Fruit fly (Drosophila melanogaster) whole organism, embryonic: ENCODE results near the gene Taf10.
A peak's percentile ranks its signal among the peaks of the same experiment; 100 is the strongest.

Source experiments
- ATbp ChIP-seq: fragments of 200-800 bp; sonication (Bioruptor generic); optimal IDR thresholded peaks from 2 replicates; lab custom pipeline; 2017; ENCODE audit warnings: missing biosample characterization, mild to moderate bottlenecking, missing genetic modification characterization, missing genetic modification reagents
- Asciz ChIP-seq: fragments of 200-800 bp; sonication (Bioruptor generic); optimal IDR thresholded peaks from 2 replicates; lab custom pipeline; 2017; ENCODE audit warnings: missing biosample characterization, mild to moderate bottlenecking, missing genetic modification characterization, missing genetic modification reagents
- CG1024 ChIP-seq: fragments of 200-800 bp; sonication (Bioruptor generic); IDR thresholded peaks from 2 replicates; pipeline ENCODE4 v1.3.6; 2022; ENCODE audit warnings: missing biosample characterization, missing genetic modification characterization
- CG10959 ChIP-seq: fragments of 200-800 bp; sonication (Bioruptor generic); IDR thresholded peaks from 2 replicates; pipeline ENCODE4 v1.3.6; 2022; ENCODE audit warnings: missing biosample characterization, missing genetic modification characterization
- CG11504 ChIP-seq: fragments of 200-800 bp; sonication (Bioruptor generic); optimal IDR thresholded peaks from 3 replicates; lab custom pipeline; 2019; ENCODE audit warnings: missing biosample characterization, mild to moderate bottlenecking, missing genetic modification characterization, moderate library complexity
- CG11696 ChIP-seq: fragments of 200-800 bp; sonication (Bioruptor generic); IDR thresholded peaks from 2 replicates; pipeline ENCODE4 v1.3.6; 2022; ENCODE audit warnings: missing biosample characterization, missing genetic modification characterization
- CG12942 ChIP-seq: fragments of 200-800 bp; sonication (Bioruptor generic); optimal IDR thresholded peaks from 3 replicates; lab custom pipeline; 2016; ENCODE audit warnings: missing biosample characterization, missing genetic modification characterization
- CG13287 ChIP-seq: fragments of 200-800 bp; sonication (Bioruptor generic); IDR thresholded peaks from 2 replicates; pipeline ENCODE4 v1.3.6; 2022; ENCODE audit warnings: missing biosample characterization, missing genetic modification characterization; ENCODE audit not compliant: partially characterized antibody
- CG15269 ChIP-seq: fragments of 200-800 bp; sonication (Bioruptor generic); optimal IDR thresholded peaks from 2 replicates; lab custom pipeline; 2018; ENCODE audit warnings: missing biosample characterization, mild to moderate bottlenecking, missing genetic modification characterization, moderate library complexity
- CG15479 ChIP-seq: fragments of 200-800 bp; sonication (Bioruptor generic); optimal IDR thresholded peaks from 3 replicates; lab custom pipeline; 2019; ENCODE audit warnings: missing biosample characterization, mild to moderate bottlenecking, missing genetic modification characterization, moderate library complexity
- CG1602 ChIP-seq: fragments of 200-800 bp; sonication (Bioruptor generic); optimal IDR thresholded peaks from 3 replicates; lab custom pipeline; 2016; ENCODE audit warnings: missing biosample characterization, missing genetic modification characterization
- CG2116 ChIP-seq: fragments of 200-800 bp; sonication (Bioruptor generic); optimal IDR thresholded peaks from 3 replicates; lab custom pipeline; 2018; ENCODE audit warnings: missing biosample characterization, mild to moderate bottlenecking, missing genetic modification characterization
- CG30020 ChIP-seq: fragments of 200-800 bp; optimal IDR thresholded peaks from 2 replicates; lab custom pipeline; 2019; ENCODE audit warnings: missing biosample characterization, mild to moderate bottlenecking, missing genetic modification characterization, moderate library complexity
- CG31388 ChIP-seq: fragments of 200-800 bp; sonication (Bioruptor generic); optimal IDR thresholded peaks from 2 replicates; lab custom pipeline; 2016; ENCODE audit warnings: missing biosample characterization, missing genetic modification characterization
- CG3281 ChIP-seq: fragments of 200-800 bp; sonication (Bioruptor generic); optimal IDR thresholded peaks from 3 replicates; lab custom pipeline; 2017; ENCODE audit warnings: missing biosample characterization, mild to moderate bottlenecking, missing genetic modification characterization
- CG34422 ChIP-seq: fragments of 200-800 bp; sonication (Bioruptor generic); IDR thresholded peaks from 3 replicates; pipeline ENCODE4 v1.3.6; 2022; ENCODE audit warnings: missing biosample characterization, missing genetic modification characterization
- CG4617 ChIP-seq: fragments of 200-800 bp; sonication (Bioruptor generic); optimal IDR thresholded peaks from 3 replicates; lab custom pipeline; 2016; ENCODE audit warnings: missing biosample characterization, missing genetic modification characterization, borderline replicate concordance
- CG7987 ChIP-seq: fragments of 200-800 bp; sonication (Bioruptor generic); optimal IDR thresholded peaks from 2 replicates; lab custom pipeline; 2018; ENCODE audit warnings: missing biosample characterization, mild to moderate bottlenecking, missing genetic modification characterization, moderate library complexity
- CG9437 ChIP-seq: fragments of 200-800 bp; sonication (Bioruptor generic); optimal IDR thresholded peaks from 2 replicates; lab custom pipeline; 2018; ENCODE audit warnings: missing biosample characterization, mild to moderate bottlenecking, missing genetic modification characterization
- CG9727 ChIP-seq: fragments of 200-800 bp; sonication (Bioruptor generic); optimal IDR thresholded peaks from 3 replicates; lab custom pipeline; 2017; ENCODE audit warnings: missing biosample characterization, mild to moderate bottlenecking, missing genetic modification characterization
- CG9876 ChIP-seq: fragments of 200-800 bp; sonication (Bioruptor generic); optimal IDR thresholded peaks from 2 replicates; lab custom pipeline; 2016; ENCODE audit warnings: missing biosample characterization, missing genetic modification characterization
- Dfd ChIP-seq, 2 experiments: fragments of >200 bp; optimal IDR thresholded peaks; 2 replicates each; lab custom pipeline; 2017; ENCODE audit warnings: missing biosample characterization in 2 of 2, missing genetic modification characterization in 2 of 2
- E2f1 ChIP-seq: fragments of 200-800 bp; sonication (Bioruptor generic); IDR thresholded peaks from 2 replicates; pipeline ENCODE4 v1.3.6; 2022; ENCODE audit warnings: missing biosample characterization, missing genetic modification characterization
- Gsc ChIP-seq: fragments of 200-800 bp; sonication (Bioruptor generic); IDR thresholded peaks from 2 replicates; pipeline ENCODE4 v1.3.6; 2022; ENCODE audit warnings: missing biosample characterization, missing genetic modification characterization
- HmgZ ChIP-seq: fragments of 200-800 bp; sonication (Bioruptor generic); optimal IDR thresholded peaks from 2 replicates; lab custom pipeline; 2018; ENCODE audit warnings: missing biosample characterization, mild to moderate bottlenecking, missing genetic modification characterization
- Hmr ChIP-seq: fragments of 200-800 bp; sonication (Bioruptor generic); optimal IDR thresholded peaks from 3 replicates; lab custom pipeline; 2017; ENCODE audit warnings: mild to moderate bottlenecking, missing biosample characterization, missing genetic modification reagents, missing genetic modification characterization
- Hr39 ChIP-seq: fragments of >200 bp; optimal IDR thresholded peaks from 2 replicates; lab custom pipeline; 2017
- Lim3 ChIP-seq: fragments of 200-800 bp; sonication (Bioruptor generic); IDR thresholded peaks from 2 replicates; pipeline ENCODE4 v1.3.6; 2022; ENCODE audit warnings: missing biosample characterization, missing genetic modification characterization
- Mrtf ChIP-seq: fragments of 200-800 bp; sonication (Bioruptor generic); IDR thresholded peaks from 3 replicates; pipeline ENCODE4 v1.3.6; 2022; ENCODE audit warnings: missing biosample characterization, missing genetic modification characterization
- YL-1 ChIP-seq: fragments of 200-800 bp; sonication (Bioruptor generic); optimal IDR thresholded peaks from 3 replicates; lab custom pipeline; 2017; ENCODE audit warnings: missing biosample characterization, mild to moderate bottlenecking, missing genetic modification characterization
- al ChIP-seq: fragments of 200-800 bp; sonication (Bioruptor generic); IDR thresholded peaks from 2 replicates; pipeline ENCODE4 v1.3.6; 2022; ENCODE audit warnings: missing biosample characterization, missing genetic modification characterization
- cwo ChIP-seq: fragments of 200-800 bp; sonication (Bioruptor generic); optimal IDR thresholded peaks from 3 replicates; lab custom pipeline; 2017; ENCODE audit warnings: missing biosample characterization, missing genetic modification characterization, mild to moderate bottlenecking, moderate library complexity, missing genetic modification reagents
- ems ChIP-seq: fragments of 200-800 bp; sonication (Bioruptor generic); optimal IDR thresholded peaks from 3 replicates; lab custom pipeline; 2016; ENCODE audit warnings: missing biosample characterization, missing genetic modification characterization
- ftz-f1 ChIP-seq: fragments of 200-800 bp; sonication (Bioruptor generic); optimal IDR thresholded peaks from 2 replicates; lab custom pipeline; 2016; ENCODE audit warnings: missing biosample characterization, missing genetic modification characterization
- gfzf ChIP-seq: fragments of 200-800 bp; sonication (Bioruptor generic); optimal IDR thresholded peaks from 2 replicates; lab custom pipeline; 2016; ENCODE audit warnings: missing biosample characterization, mild to moderate bottlenecking, missing genetic modification characterization, moderate library complexity
- grau ChIP-seq: fragments of 200-800 bp; optimal IDR thresholded peaks from 3 replicates; lab custom pipeline; 2019; ENCODE audit warnings: missing biosample characterization, mild to moderate bottlenecking, missing genetic modification characterization, moderate library complexity
- grn ChIP-seq: fragments of 200-800 bp; sonication (Bioruptor generic); optimal IDR thresholded peaks from 3 replicates; lab custom pipeline; 2017; ENCODE audit warnings: missing biosample characterization, missing genetic modification characterization
- gsb ChIP-seq: fragments of 200-800 bp; sonication (Bioruptor generic); IDR thresholded peaks from 2 replicates; pipeline ENCODE4 v1.3.6; 2022; ENCODE audit warnings: missing biosample characterization, missing genetic modification characterization
- hkb ChIP-seq, 2 experiments: fragments of 200-800 bp in 1 of 2; fragments of >200 bp in 1 of 2; sonication (Bioruptor generic) in 1 of 2; IDR thresholded peaks in 1 of 2; optimal IDR thresholded peaks in 1 of 2; 2 replicates each; pipeline versions ENCODE4 v1.3.6 to Lab custom; 2017 to 2022; ENCODE audit warnings: missing biosample characterization in 1 of 2, missing genetic modification characterization in 1 of 2
- kah ChIP-seq: fragments of 200-800 bp; sonication (Bioruptor generic); optimal IDR thresholded peaks from 2 replicates; lab custom pipeline; 2018; ENCODE audit warnings: missing biosample characterization, mild to moderate bottlenecking, missing genetic modification characterization
- klu ChIP-seq: fragments of 200-800 bp; sonication (Bioruptor generic); IDR thresholded peaks from 2 replicates; pipeline ENCODE4 v1.3.6; 2022; ENCODE audit warnings: missing biosample characterization, missing genetic modification characterization
- lola ChIP-seq, 3 experiments: fragments of >200 bp in 2 of 3; fragments of 200-800 bp in 1 of 3; sonication (Bioruptor generic) in 1 of 3; optimal IDR thresholded peaks; 2 replicates each; lab custom pipeline; 2017 to 2019; ENCODE audit warnings: missing biosample characterization in 3 of 3, missing genetic modification characterization in 3 of 3, mild to moderate bottlenecking in 1 of 3, moderate library complexity in 1 of 3
- pros ChIP-seq: fragments of 200-800 bp; sonication (Bioruptor generic); optimal IDR thresholded peaks from 3 replicates; lab custom pipeline; 2019; ENCODE audit warnings: missing biosample characterization, mild to moderate bottlenecking, missing genetic modification characterization, moderate library complexity
- ro ChIP-seq: fragments of 200-800 bp; sonication (Bioruptor generic); IDR thresholded peaks from 2 replicates; pipeline ENCODE4 v1.3.6; 2022; ENCODE audit warnings: missing biosample characterization, missing genetic modification characterization
- scrt ChIP-seq: fragments of 200-800 bp; sonication (Bioruptor generic); optimal IDR thresholded peaks from 2 replicates; lab custom pipeline; 2018; ENCODE audit warnings: missing biosample characterization, mild to moderate bottlenecking, missing genetic modification characterization, moderate library complexity
- sens ChIP-seq: fragments of 200-800 bp; sonication (Bioruptor generic); peaks from one replicate; lab custom pipeline; 2016; ENCODE audit warnings: missing biosample characterization, missing genetic modification characterization
- seq ChIP-seq: fragments of 200-800 bp; sonication (Bioruptor generic); IDR thresholded peaks from 2 replicates; pipeline ENCODE4 v1.3.6; 2022; ENCODE audit warnings: missing biosample characterization, missing genetic modification characterization
- tna ChIP-seq: fragments of 200-800 bp; sonication (Bioruptor generic); IDR thresholded peaks from 2 replicates; pipeline ENCODE4 v1.3.6; 2022; ENCODE audit warnings: missing biosample characterization, missing genetic modification characterization; ENCODE audit not compliant: partially characterized antibody
- trem ChIP-seq: fragments of 200-800 bp; optimal IDR thresholded peaks from 3 replicates; lab custom pipeline; 2019; ENCODE audit warnings: missing biosample characterization, mild to moderate bottlenecking, missing genetic modification characterization, moderate library complexity
- vfl ChIP-seq: fragments of 200-800 bp; sonication (Bioruptor generic); optimal IDR thresholded peaks from 2 replicates; lab custom pipeline; 2016; ENCODE audit warnings: missing biosample characterization, missing genetic modification characterization
- vvl ChIP-seq: fragments of 200-800 bp; sonication (Bioruptor generic); IDR thresholded peaks from 2 replicates; pipeline ENCODE4 v1.3.6; 2022; ENCODE audit warnings: missing biosample characterization, missing genetic modification characterization
- wor ChIP-seq: fragments of 200-800 bp; sonication (Bioruptor generic); IDR thresholded peaks from 2 replicates; pipeline ENCODE4 v1.3.6; 2022; ENCODE audit warnings: missing biosample characterization, missing genetic modification characterization

Taf10 gene

dm6 chr2L:2739820-2740230 lies 27.9 kb upstream of the Taf10 start, which contains the start of gene Hrs (continued):
- TF ChIP-seq lola (GFP tag; optimal IDR thresholded peaks at IDR 0.05; lab: Kevin White, UChicago) (no peak), CG2116 (peak; percentile 68), ftz-f1 (GFP tag; lab: Kevin White, UChicago) (peak; percentile 39), pros (GFP tag; lab: Kevin White, UChicago) (no peak), trem (tag; lab: Kevin White, UChicago) (peak; percentile 86), CG31388 (GFP tag; lab: Kevin White, UChicago) (no peak), sens (GFP tag; lab: Kevin White, UChicago) (peak; percentile 81), grn (GFP tag; lab: Kevin White, UChicago) (no peak), CG3281 (no peak), CG1602 (GFP tag; lab: Kevin White, UChicago) (no peak), klu (GFP tag; lab: Robert Waterston, UW) (no peak), Asciz (GFP tag; lab: Kevin White, UChicago) (no peak), grau (tag; lab: Kevin White, UChicago) (no peak), Gsc (GFP tag; lab: Robert Waterston, UW) (no peak), tna (GFP tag; lab: Robert Waterston, UW) (no peak), CG15269 (tag; lab: Kevin White, UChicago) (no peak), CG4617 (GFP tag; lab: Kevin White, UChicago) (peak; percentile 95), Lim3 (GFP tag; lab: Robert Waterston, UW) (no peak), ems (no peak), CG9876 (GFP tag; lab: Kevin White, UChicago) (no peak), CG9727 (GFP tag; lab: Kevin White, UChicago) (no peak), E2f1 (GFP tag; lab: Robert Waterston, UW) (no peak), CG12942 (no peak), CG30020 (tag; lab: Kevin White, UChicago) (peak; percentile 1), Dfd (GFP tag; optimal IDR thresholded peaks at IDR 0.05; lab: Kevin White, UChicago) (no peak), CG9437 (GFP tag; lab: Kevin White, UChicago) (peak; percentile 100), gsb (GFP tag; lab: Robert Waterston, UW) (no peak), Mrtf (no peak), cwo (GFP tag; lab: Kevin White, UChicago) (no peak), CG11696 (no peak), vfl (no peak), Hr39 (no peak), CG11504 (tag; lab: Kevin White, UChicago) (no peak), ATbp (GFP tag; lab: Kevin White, UChicago) (no peak), CG1024 (GFP tag; lab: Robert Waterston, UW) (no peak), CG34422 (no peak), CG10959 (GFP tag; lab: Robert Waterston, UW) (no peak), scrt (no peak), vvl (GFP tag; lab: Robert Waterston, UW) (peak; percentile 83), CG7987 (peak; percentile 24), al (GFP tag; lab: Robert Waterston, UW) (no peak), Hmr (GFP tag; lab: Kevin White, UChicago) (no peak), seq (GFP tag; lab: Robert Waterston, UW) (no peak), ro (GFP tag; lab: Robert Waterston, UW) (no peak), kah (GFP tag; lab: Kevin White, UChicago) (no peak), CG15479 (GFP tag; lab: Kevin White, UChicago) (no peak), hkb (optimal IDR thresholded peaks at IDR 0.05; lab: Kevin White, UChicago) (no peak), hkb (GFP tag; IDR thresholded peaks at IDR 0.05; lab: Robert Waterston, UW) (0 out of 2 replicates have a peak, but pooled peaks have one; percentile 25), gfzf (GFP tag; lab: Kevin White, UChicago) (peak; percentile 69), wor (no peak), CG13287 (peak; percentile 33; the same call in 1 of the 2 replicates), YL-1 (GFP tag; lab: Kevin White, UChicago) (peak; percentile 71), HmgZ (peak; percentile 68)
